Worm (Caenorhabditis elegans) whole organism, early embryonic: ENCODE data around the gene T10H4.13.

Experiments
- B0310.2 ChIP-seq: sonication (generic microtip); optimal IDR thresholded peaks from 2 replicates; lab custom pipeline; 2016; ENCODE audit warnings: mild to moderate bottlenecking, missing genetic modification characterization, missing compliant biosample characterization
- ama-1 ChIP-seq: fragments of 150-350 bp; optimal IDR thresholded peaks from 2 replicates; lab custom pipeline; 2014
- ceh-36 ChIP-seq: sonication (generic microtip); optimal IDR thresholded peaks from 2 replicates; lab custom pipeline; 2016; ENCODE audit warnings: missing genetic modification characterization, inconsistent platforms, missing compliant biosample characterization
- ets-7 ChIP-seq: sonication (generic microtip); optimal IDR thresholded peaks from 2 replicates; lab custom pipeline; 2016; ENCODE audit warnings: missing genotype, missing genetic modification characterization, missing compliant biosample characterization
- sea-1 ChIP-seq: fragments of 200-800 bp; sonication (Bioruptor generic); conservative IDR thresholded peaks from 2 replicates; pipeline ENCODE4 v1.3.6; 2022; ENCODE audit warnings: missing genetic modification characterization, missing compliant biosample characterization

ce11 chrV:15216705-15217104 lies 50.6 kb downstream of the T10H4.13 start, which contains the start of gene sri-25:
- TF ChIP-seq B0310.2 (tag; lab: Kevin White, UChicago), result no peak
- no peak for TF ChIP-seq ama-1 (lab: Kevin White, UChicago)
- no peak for TF ChIP-seq ceh-36 (tag; lab: Kevin White, UChicago)
- no peak for TF ChIP-seq sea-1 (GFP tag; lab: Robert Waterston, UW)
- no peak for TF ChIP-seq ets-7
